Fruit fly (Drosophila melanogaster) whole organism, embryonic: ENCODE data around the gene CG3544.

Source experiments
- Atf3 ChIP-seq: fragments of 200-800 bp; sonication (Bioruptor generic); optimal IDR thresholded peaks from 3 replicates; lab custom pipeline; 2016; ENCODE audit warnings: missing biosample characterization, missing genetic modification characterization
- Atf6 ChIP-seq: fragments of 200-800 bp; sonication (Bioruptor generic); IDR thresholded peaks from 2 replicates; pipeline ENCODE4 v1.3.6; 2022; ENCODE audit warnings: missing biosample characterization, missing genetic modification characterization
- CG12104 ChIP-seq: fragments of 200-800 bp; sonication (Bioruptor generic); optimal IDR thresholded peaks from 3 replicates; lab custom pipeline; 2016; ENCODE audit warnings: missing biosample characterization, missing genetic modification characterization
- CG15269 ChIP-seq: fragments of 200-800 bp; sonication (Bioruptor generic); optimal IDR thresholded peaks from 2 replicates; lab custom pipeline; 2018; ENCODE audit warnings: missing biosample characterization, mild to moderate bottlenecking, missing genetic modification characterization, moderate library complexity
- CG15479 ChIP-seq: fragments of 200-800 bp; sonication (Bioruptor generic); optimal IDR thresholded peaks from 3 replicates; lab custom pipeline; 2019; ENCODE audit warnings: missing biosample characterization, mild to moderate bottlenecking, missing genetic modification characterization, moderate library complexity
- CG15514 ChIP-seq: fragments of 200-800 bp; sonication (Bioruptor generic); optimal IDR thresholded peaks from 3 replicates; lab custom pipeline; 2017; ENCODE audit warnings: missing biosample characterization, missing genetic modification characterization, mild to moderate bottlenecking, moderate library complexity, missing genetic modification reagents
- CG1603 ChIP-seq: fragments of 200-800 bp; sonication (Bioruptor generic); optimal IDR thresholded peaks from 2 replicates; lab custom pipeline; 2019; ENCODE audit warnings: missing biosample characterization, mild to moderate bottlenecking, missing genetic modification characterization, moderate library complexity
- CG16863 ChIP-seq: fragments of 200-800 bp; sonication (Bioruptor generic); optimal IDR thresholded peaks from 3 replicates; lab custom pipeline; 2016; ENCODE audit warnings: missing biosample characterization, missing genetic modification characterization
- CG17361 ChIP-seq: fragments of 200-800 bp; sonication (Bioruptor generic); IDR thresholded peaks from 3 replicates; pipeline ENCODE4 v1.3.6; 2022; ENCODE audit warnings: missing biosample characterization, missing genetic modification characterization
- CG31388 ChIP-seq: fragments of 200-800 bp; sonication (Bioruptor generic); optimal IDR thresholded peaks from 2 replicates; lab custom pipeline; 2016; ENCODE audit warnings: missing biosample characterization, missing genetic modification characterization
- CG33557 ChIP-seq: fragments of 200-800 bp; sonication (Bioruptor generic); optimal IDR thresholded peaks from 2 replicates; lab custom pipeline; 2019; ENCODE audit warnings: missing biosample characterization, mild to moderate bottlenecking, missing genetic modification characterization, moderate library complexity
- CG4404 ChIP-seq: fragments of 200-800 bp; sonication (Bioruptor generic); IDR thresholded peaks from 2 replicates; pipeline ENCODE4 v1.3.6; 2022; ENCODE audit warnings: missing biosample characterization, missing genetic modification characterization
- CG7786 ChIP-seq: fragments of 200-800 bp; sonication (Bioruptor generic); optimal IDR thresholded peaks from 2 replicates; lab custom pipeline; 2016; ENCODE audit warnings: missing biosample characterization, missing genetic modification characterization
- CG9215 ChIP-seq: fragments of 200-800 bp; sonication (Bioruptor generic); IDR thresholded peaks from 2 replicates; pipeline ENCODE4 v1.3.6; 2022; ENCODE audit warnings: missing biosample characterization, missing genetic modification characterization
- CrebB ChIP-seq: fragments of 200-800 bp; sonication (Bioruptor generic); optimal IDR thresholded peaks from 3 replicates; lab custom pipeline; 2018; ENCODE audit warnings: missing biosample characterization, mild to moderate bottlenecking, missing genetic modification characterization
- ERR ChIP-seq: fragments of 200-800 bp; sonication (Bioruptor generic); optimal IDR thresholded peaks from 2 replicates; lab custom pipeline; 2016; ENCODE audit warnings: missing biosample characterization, missing genetic modification characterization
- GATAe ChIP-seq: fragments of 200-800 bp; sonication (Bioruptor generic); conservative IDR thresholded peaks from 2 replicates; pipeline ENCODE4 v1.3.6; 2022; ENCODE audit warnings: missing biosample characterization, missing genetic modification characterization
- HLHmδ ChIP-seq: fragments of 200-800 bp; sonication (Bioruptor generic); optimal IDR thresholded peaks from 2 replicates; lab custom pipeline; 2018; ENCODE audit warnings: missing biosample characterization, mild to moderate bottlenecking, missing genetic modification characterization, moderate library complexity
- HmgZ ChIP-seq: fragments of 200-800 bp; sonication (Bioruptor generic); optimal IDR thresholded peaks from 2 replicates; lab custom pipeline; 2018; ENCODE audit warnings: missing biosample characterization, mild to moderate bottlenecking, missing genetic modification characterization
- Kr ChIP-seq: fragments of 200-800 bp; sonication (Bioruptor generic); optimal IDR thresholded peaks from 2 replicates; lab custom pipeline; 2017; ENCODE audit warnings: missing biosample characterization, mild to moderate bottlenecking, missing genetic modification characterization
- Lhr ChIP-seq: fragments of 200-800 bp; sonication (Bioruptor generic); optimal IDR thresholded peaks from 3 replicates; lab custom pipeline; 2017; ENCODE audit warnings: mild to moderate bottlenecking, missing biosample characterization, missing genetic modification reagents, missing genetic modification characterization
- Pdp1 ChIP-seq, 2 experiments: fragments of 200-800 bp; sonication (Bioruptor generic); optimal IDR thresholded peaks; 3 replicates each; lab custom pipeline; 2016; ENCODE audit warnings: missing biosample characterization in 2 of 2, missing genetic modification characterization in 2 of 2, mild to moderate bottlenecking in 1 of 2, moderate library complexity in 1 of 2
- Scr ChIP-seq: fragments of 200-800 bp; sonication (Bioruptor generic); IDR thresholded peaks from 2 replicates; pipeline ENCODE4 v1.3.6; 2022; ENCODE audit warnings: missing biosample characterization, missing genetic modification characterization; ENCODE audit not compliant: partially characterized antibody
- Sry-β ChIP-seq: fragments of 200-800 bp; sonication (Bioruptor generic); optimal IDR thresholded peaks from 2 replicates; lab custom pipeline; 2018; ENCODE audit warnings: missing biosample characterization, mild to moderate bottlenecking, missing genetic modification characterization, moderate library complexity
- ara ChIP-seq: fragments of 200-800 bp; sonication (Bioruptor generic); IDR thresholded peaks from 2 replicates; pipeline ENCODE4 v1.3.6; 2022; ENCODE audit warnings: missing biosample characterization, missing genetic modification characterization
- cad ChIP-seq: fragments of >200 bp; optimal IDR thresholded peaks from 2 replicates; lab custom pipeline; 2017; ENCODE audit warnings: missing biosample characterization, missing genetic modification characterization
- cato ChIP-seq: fragments of 200-800 bp; sonication (Bioruptor generic); optimal IDR thresholded peaks from 2 replicates; lab custom pipeline; 2016; ENCODE audit warnings: missing biosample characterization, missing genetic modification characterization, borderline replicate concordance
- chif ChIP-seq, 2 experiments: fragments of 200-800 bp; sonication (Bioruptor generic); optimal IDR thresholded peaks; 3 replicates each; lab custom pipeline; 2016; ENCODE audit warnings: missing biosample characterization in 2 of 2, missing genetic modification characterization in 2 of 2
- chinmo ChIP-seq: fragments of 200-800 bp; sonication (Bioruptor generic); IDR thresholded peaks from 4 replicates; pipeline ENCODE4 v1.3.6; 2022; ENCODE audit warnings: missing biosample characterization, missing genetic modification characterization; ENCODE audit not compliant: partially characterized antibody
- chm ChIP-seq: fragments of 200-800 bp; sonication (Bioruptor generic); IDR thresholded peaks from 2 replicates; pipeline ENCODE4 v1.3.6; 2022; ENCODE audit warnings: missing biosample characterization, missing genetic modification characterization
- crol ChIP-seq: fragments of 200-800 bp; sonication (Bioruptor generic); IDR thresholded peaks from 2 replicates; pipeline ENCODE4 v1.3.6; 2022; ENCODE audit warnings: missing biosample characterization, missing genetic modification characterization
- cwo ChIP-seq: fragments of 200-800 bp; sonication (Bioruptor generic); optimal IDR thresholded peaks from 3 replicates; lab custom pipeline; 2017; ENCODE audit warnings: missing biosample characterization, missing genetic modification characterization, mild to moderate bottlenecking, moderate library complexity, missing genetic modification reagents
- dm ChIP-seq: fragments of 200-800 bp; sonication (Bioruptor generic); optimal IDR thresholded peaks from 3 replicates; lab custom pipeline; 2016; ENCODE audit warnings: missing biosample characterization, missing genetic modification characterization
- gcm ChIP-seq: fragments of 200-800 bp; sonication (Bioruptor generic); optimal IDR thresholded peaks from 2 replicates; lab custom pipeline; 2019; ENCODE audit warnings: missing biosample characterization, mild to moderate bottlenecking, missing genetic modification characterization, moderate library complexity
- grn ChIP-seq: fragments of 200-800 bp; sonication (Bioruptor generic); optimal IDR thresholded peaks from 3 replicates; lab custom pipeline; 2017; ENCODE audit warnings: missing biosample characterization, missing genetic modification characterization
- gro ChIP-seq: fragments of 200-800 bp; sonication (Bioruptor generic); optimal IDR thresholded peaks from 2 replicates; lab custom pipeline; 2016; ENCODE audit warnings: missing biosample characterization, missing genetic modification characterization
- kay ChIP-seq: fragments of 200-800 bp; sonication (Bioruptor generic); optimal IDR thresholded peaks from 2 replicates; lab custom pipeline; 2016; ENCODE audit warnings: missing biosample characterization, missing genetic modification characterization
- knrl ChIP-seq: fragments of 200-800 bp; sonication (Bioruptor generic); IDR thresholded peaks from 3 replicates; pipeline ENCODE4 v1.3.6; 2022; ENCODE audit warnings: missing biosample characterization, missing genetic modification characterization; ENCODE audit not compliant: partially characterized antibody
- lola ChIP-seq, 3 experiments: fragments of >200 bp in 2 of 3; fragments of 200-800 bp in 1 of 3; sonication (Bioruptor generic) in 1 of 3; optimal IDR thresholded peaks; 2 replicates each; lab custom pipeline; 2017 to 2019; ENCODE audit warnings: missing biosample characterization in 3 of 3, missing genetic modification characterization in 3 of 3, mild to moderate bottlenecking in 1 of 3, moderate library complexity in 1 of 3
- pnt ChIP-seq: fragments of 200-800 bp; sonication (Bioruptor generic); optimal IDR thresholded peaks from 3 replicates; lab custom pipeline; 2016; ENCODE audit warnings: missing biosample characterization, missing genetic modification characterization
- prd ChIP-seq, 3 experiments: fragments of >200 bp in 2 of 3; fragments of 200-800 bp in 1 of 3; sonication (Bioruptor generic) in 1 of 3; optimal IDR thresholded peaks in 2 of 3; IDR thresholded peaks in 1 of 3; 2 replicates in 2 of 3; 3 replicates in 1 of 3; pipeline versions ENCODE4 v1.3.6 to Lab custom; 2017 to 2022; ENCODE audit warnings: missing biosample characterization in 1 of 3, missing genetic modification characterization in 1 of 3
- pum ChIP-seq: fragments of 200-800 bp; sonication (Bioruptor generic); optimal IDR thresholded peaks from 2 replicates; lab custom pipeline; 2016; ENCODE audit warnings: missing biosample characterization, missing genetic modification characterization
- sc ChIP-seq, 3 experiments: fragments of >200 bp in 2 of 3; fragments of 200-800 bp in 1 of 3; sonication (Bioruptor generic) in 1 of 3; optimal IDR thresholded peaks; 2 replicates in 2 of 3; 3 replicates in 1 of 3; lab custom pipeline; 2017; ENCODE audit warnings: mild to moderate bottlenecking in 1 of 3, missing biosample characterization in 1 of 3, missing genetic modification characterization in 1 of 3, missing genetic modification reagents in 1 of 3
- sisA ChIP-seq: fragments of 200-800 bp; sonication (Bioruptor generic); IDR thresholded peaks from 2 replicates; pipeline ENCODE4 v1.3.6; 2022; ENCODE audit warnings: missing biosample characterization, missing genetic modification characterization
- slou ChIP-seq: fragments of 200-800 bp; sonication (Bioruptor generic); optimal IDR thresholded peaks from 3 replicates; lab custom pipeline; 2016; ENCODE audit warnings: missing biosample characterization, missing genetic modification characterization
- toy ChIP-seq: fragments of 200-800 bp; sonication (Bioruptor generic); IDR thresholded peaks from 2 replicates; pipeline ENCODE4 v1.3.6; 2022; ENCODE audit warnings: missing biosample characterization, missing genetic modification characterization
- unc-4 ChIP-seq: fragments of 200-800 bp; sonication (Bioruptor generic); IDR thresholded peaks from 2 replicates; pipeline ENCODE4 v1.3.6; 2022; ENCODE audit warnings: missing biosample characterization, missing genetic modification characterization; ENCODE audit not compliant: partially characterized antibody
- wor ChIP-seq: fragments of 200-800 bp; sonication (Bioruptor generic); IDR thresholded peaks from 2 replicates; pipeline ENCODE4 v1.3.6; 2022; ENCODE audit warnings: missing biosample characterization, missing genetic modification characterization
- zf30C ChIP-seq: fragments of 200-800 bp; sonication (Bioruptor generic); optimal IDR thresholded peaks from 3 replicates; lab custom pipeline; 2018; ENCODE audit warnings: missing biosample characterization, mild to moderate bottlenecking, missing genetic modification characterization

CG3544 gene

dm6 chr2L:837989-838388 is 53.9 kb downstream of the CG3544 start (continued):
- TF ChIP-seq ara (GFP tag; lab: Robert Waterston, UW) (no peak), unc-4 (GFP tag; lab: Robert Waterston, UW) (no peak), pnt (peak; percentile 4), CG15479 (no peak), CG31388 (no peak), Atf6 (peak; percentile 27; the same call in 1 of the 2 replicates), prd (optimal IDR thresholded peaks at IDR 0.05; lab: Kevin White, UChicago) (no peak), prd (GFP tag; IDR thresholded peaks at IDR 0.05; lab: Robert Waterston, UW) (peak; percentile 29; the same call in 1 of the 3 replicates), zf30C (GFP tag; lab: Kevin White, UChicago) (no peak), CG12104 (no peak), HmgZ (tag; lab: Kevin White, UChicago) (no peak), cwo (GFP tag; lab: Kevin White, UChicago) (no peak), ERR (GFP tag; lab: Kevin White, UChicago) (no peak), grn (GFP tag; lab: Kevin White, UChicago) (no peak), sc (optimal IDR thresholded peaks at IDR 0.05; lab: Kevin White, UChicago) (no peak), sc (GFP tag; optimal IDR thresholded peaks at IDR 0.05; lab: Kevin White, UChicago) (peak; percentile 58), CG7786 (GFP tag; lab: Kevin White, UChicago) (peak; percentile 46), gro (no peak), toy (GFP tag; lab: Robert Waterston, UW) (no peak), lola (GFP tag; optimal IDR thresholded peaks at IDR 0.05; lab: Kevin White, UChicago) (no peak), Lhr (GFP tag; lab: Kevin White, UChicago) (no peak), CrebB (tag; lab: Kevin White, UChicago) (no peak), chm (GFP tag; lab: Robert Waterston, UW) (no peak), chinmo (GFP tag; lab: Robert Waterston, UW) (0 out of 4 replicates have a peak, but pooled peaks have one; percentile 7), Kr (no peak), dm (GFP tag; lab: Kevin White, UChicago) (no peak), pum (no peak), CG1603 (peak; percentile 80), wor (GFP tag; lab: Robert Waterston, UW) (no peak), Scr (no peak), gcm (GFP tag; lab: Kevin White, UChicago) (no peak), HLHmδ (GFP tag; lab: Kevin White, UChicago) (no peak), Pdp1 (GFP tag; optimal IDR thresholded peaks at IDR 0.05; lab: Kevin White, UChicago) (peak in 1 of 2 experiments; percentile 26), GATAe (GFP tag; lab: Robert Waterston, UW) (no peak), Sry-β (GFP tag; lab: Kevin White, UChicago) (no peak), slou (GFP tag; lab: Kevin White, UChicago) (no peak), CG9215 (no peak), sisA (peak; percentile 44; the same call in 1 of the 2 replicates), chif (GFP tag; optimal IDR thresholded peaks at IDR 0.05; lab: Kevin White, UChicago) (peak; percentile 51 to 54), cad (GFP tag; lab: Kevin White, UChicago) (no peak), CG15269 (tag; lab: Kevin White, UChicago) (peak; percentile 53), CG15514 (GFP tag; lab: Kevin White, UChicago) (no peak), crol (no peak), CG16863 (no peak), cato (GFP tag; lab: Kevin White, UChicago) (no peak), Atf3 (GFP tag; lab: Kevin White, UChicago) (peak; percentile 19), knrl (GFP tag; lab: Robert Waterston, UW) (no peak), CG4404 (GFP tag; lab: Robert Waterston, UW) (no peak), kay (GFP tag; lab: Kevin White, UChicago) (no peak), CG17361 (GFP tag; lab: Robert Waterston, UW) (no peak), CG33557 (GFP tag; lab: Kevin White, UChicago) (no peak)
